Worm (Caenorhabditis elegans) whole organism, young adult: ENCODE data around the gene ttr-41.

Experiments used
- D2030.7 ChIP-seq: fragments of 200-800 bp; sonication (Bioruptor generic); IDR thresholded peaks from 2 replicates; pipeline ENCODE4 v1.3.6; 2022; ENCODE audit warnings: missing genetic modification reagents, missing genetic modification characterization, missing compliant biosample characterization
- Y53F4B.3 ChIP-seq: fragments of 200-800 bp; sonication (Bioruptor generic); IDR thresholded peaks from 2 replicates; pipeline ENCODE4 v1.3.6; 2022; ENCODE audit warnings: missing genetic modification reagents, missing genetic modification characterization, missing compliant biosample characterization
- akir-1 ChIP-seq: fragments of 200-800 bp; sonication (Bioruptor generic); optimal IDR thresholded peaks from 2 replicates; lab custom pipeline; 2018; ENCODE audit warnings: mild to moderate bottlenecking, missing genetic modification characterization, moderate library complexity, missing compliant biosample characterization
- ama-1 ChIP-seq, 3 experiments: fragments of 150-350 bp in 1 of 3; sonication (generic microtip) in 2 of 3; optimal IDR thresholded peaks; 2 replicates each; lab custom pipeline; 2014 to 2018; ENCODE audit warnings: missing biosample characterization in 2 of 3, missing genetic modification characterization in 2 of 3, missing genetic modification reagents in 2 of 3
- ccch-3 ChIP-seq: fragments of 200-800 bp; sonication (Bioruptor generic); optimal IDR thresholded peaks from 2 replicates; lab custom pipeline; 2018; ENCODE audit warnings: mild to moderate bottlenecking, missing genetic modification characterization, missing compliant biosample characterization
- ceh-79 ChIP-seq: sonication (generic microtip); optimal IDR thresholded peaks from 2 replicates; lab custom pipeline; 2017; ENCODE audit warnings: mild to moderate bottlenecking, missing genetic modification characterization, missing compliant biosample characterization
- hlh-26 ChIP-seq: fragments of 200-800 bp; sonication (Bioruptor generic); conservative IDR thresholded peaks from 2 replicates; pipeline ENCODE4 v1.3.6; 2022; ENCODE audit warnings: missing genetic modification reagents, missing genetic modification characterization, missing compliant biosample characterization
- snpc-1.3 ChIP-seq: sonication (generic microtip); optimal IDR thresholded peaks from 2 replicates; lab custom pipeline; 2017; ENCODE audit warnings: missing genetic modification characterization, mild to moderate bottlenecking, missing compliant biosample characterization, antibody characterized with exemption, moderate library complexity, missing genotype, missing genetic modification reagents; ENCODE audit not compliant: insufficient read depth
- ztf-18 ChIP-seq: sonication (generic microtip); optimal IDR thresholded peaks from 2 replicates; lab custom pipeline; 2016; ENCODE audit warnings: missing genotype, mild to moderate bottlenecking, missing genetic modification characterization, missing compliant biosample characterization
- ztf-22 ChIP-seq: fragments of 200-800 bp; sonication (Bioruptor generic); optimal IDR thresholded peaks from 2 replicates; lab custom pipeline; 2018; ENCODE audit warnings: mild to moderate bottlenecking, missing genetic modification characterization, moderate library complexity, missing compliant biosample characterization
- ztf-26 ChIP-seq: sonication (generic microtip); optimal IDR thresholded peaks from 2 replicates; lab custom pipeline; 2017; ENCODE audit warnings: missing genetic modification characterization, missing compliant biosample characterization

- TF ChIP-seq hlh-26 (no peak), ceh-79 (tag; lab: Kevin White, UChicago) (no peak), D2030.7 (GFP tag; lab: Robert Waterston, UW) (no peak), ama-1 (optimal IDR thresholded peaks at IDR 0.05; lab: Kevin White, UChicago) (no peak), ama-1 (GFP tag; optimal IDR thresholded peaks at IDR 0.05; lab: Kevin White, UChicago) (no peak), ztf-22 (GFP tag; lab: Kevin White, UChicago) (no peak), ccch-3 (GFP tag; lab: Kevin White, UChicago) (no peak), akir-1 (GFP tag; lab: Kevin White, UChicago) (no peak), ztf-26 (tag; lab: Kevin White, UChicago) (no peak), snpc-1.3 (tag; lab: Kevin White, UChicago) (no peak), ztf-18 (no peak), Y53F4B.3 (no peak)
Observed at ce11 chrII:4686941-4687340, 40.7 kb downstream of the ttr-41 start, which contains the start of gene sre-39.
